Worm (Caenorhabditis elegans) whole organism, L3 larva: ENCODE data around the gene F21D5.7.

Experiments used
- ZK546.5 ChIP-seq: sonication (generic microtip); optimal IDR thresholded peaks from 2 replicates; lab custom pipeline; 2017; ENCODE audit warnings: missing biosample characterization, missing genetic modification characterization
- aly-2 ChIP-seq: fragments of 150-350 bp; optimal IDR thresholded peaks from 2 replicates; lab custom pipeline; 2014; ENCODE audit warnings: missing biosample characterization, missing genetic modification characterization
- ama-1 ChIP-seq: fragments of 150-350 bp; optimal IDR thresholded peaks from 2 replicates; lab custom pipeline; 2018
- ceh-16 ChIP-seq: sonication (generic microtip); optimal IDR thresholded peaks from 2 replicates; lab custom pipeline; 2017; ENCODE audit warnings: missing biosample characterization, missing genetic modification characterization
- ceh-28 ChIP-seq: fragments of 150-350 bp; optimal IDR thresholded peaks from 2 replicates; lab custom pipeline; 2014; ENCODE audit warnings: missing biosample characterization, missing genetic modification reagents, missing genetic modification characterization
- ceh-82 ChIP-seq: fragments of 150-350 bp; optimal IDR thresholded peaks from 2 replicates; lab custom pipeline; 2014; ENCODE audit warnings: missing biosample characterization, missing genetic modification characterization
- ceh-9 ChIP-seq: sonication (generic microtip); optimal IDR thresholded peaks from 2 replicates; lab custom pipeline; 2018; ENCODE audit warnings: missing biosample characterization, missing genetic modification characterization
- daf-12 ChIP-seq: fragments of 150-350 bp; optimal IDR thresholded peaks from 2 replicates; lab custom pipeline; 2014; ENCODE audit warnings: missing biosample characterization, missing genetic modification reagents, missing genetic modification characterization
- egl-27 ChIP-seq: sonication (generic microtip); optimal IDR thresholded peaks from 4 replicates; lab custom pipeline; 2017; ENCODE audit warnings: missing biosample characterization, missing genetic modification reagents, missing genetic modification characterization
- egl-5 ChIP-seq: fragments of 150-350 bp; optimal IDR thresholded peaks from 2 replicates; lab custom pipeline; 2017; ENCODE audit warnings: missing biosample characterization, missing genetic modification reagents, missing genetic modification characterization, inconsistent platforms
- elt-1 ChIP-seq: fragments of 150-350 bp; optimal IDR thresholded peaks from 2 replicates; lab custom pipeline; 2014; ENCODE audit warnings: missing biosample characterization, missing genetic modification characterization
- elt-2 ChIP-seq: sonication (generic microtip); optimal IDR thresholded peaks from 2 replicates; lab custom pipeline; 2016; ENCODE audit warnings: missing genetic modification reagents, mild to moderate bottlenecking, missing genetic modification characterization, missing compliant biosample characterization
- fkh-10 ChIP-seq: sonication (generic microtip); optimal IDR thresholded peaks from 2 replicates; lab custom pipeline; 2017; ENCODE audit warnings: missing biosample characterization, missing genetic modification reagents, missing genetic modification characterization
- fkh-2 ChIP-seq: fragments of 150-350 bp; optimal IDR thresholded peaks from 2 replicates; lab custom pipeline; 2014; ENCODE audit warnings: missing biosample characterization, missing genetic modification reagents, missing genetic modification characterization
- fos-1 ChIP-seq: fragments of 150-350 bp; optimal IDR thresholded peaks from 2 replicates; lab custom pipeline; 2014; ENCODE audit warnings: missing biosample characterization, missing genetic modification characterization
- hmg-11 ChIP-seq: sonication (generic microtip); optimal IDR thresholded peaks from 2 replicates; lab custom pipeline; 2016; ENCODE audit warnings: missing genetic modification characterization, missing compliant biosample characterization
- jun-1 ChIP-seq: fragments of 150-350 bp; optimal IDR thresholded peaks from 2 replicates; lab custom pipeline; 2014; ENCODE audit warnings: missing biosample characterization, missing genetic modification reagents, missing genetic modification characterization
- lin-15B ChIP-seq: fragments of 150-350 bp; optimal IDR thresholded peaks from 2 replicates; lab custom pipeline; 2014; ENCODE audit warnings: missing biosample characterization, missing genetic modification characterization
- lin-39 ChIP-seq: fragments of 150-350 bp; optimal IDR thresholded peaks from 2 replicates; lab custom pipeline; 2018; ENCODE audit warnings: missing biosample characterization, missing genetic modification reagents, missing genetic modification characterization
- lsy-12 ChIP-seq: sonication (generic microtip); optimal IDR thresholded peaks from 2 replicates; lab custom pipeline; 2016; ENCODE audit warnings: mild to moderate bottlenecking, missing genetic modification characterization, missing compliant biosample characterization
- mdl-1 ChIP-seq: fragments of 150-350 bp; optimal IDR thresholded peaks from 2 replicates; lab custom pipeline; 2014; ENCODE audit warnings: missing biosample characterization, missing genetic modification characterization
- nfya-1 ChIP-seq: sonication (generic microtip); optimal IDR thresholded peaks from 2 replicates; lab custom pipeline; 2017; ENCODE audit warnings: missing genetic modification characterization, mild to moderate bottlenecking, missing compliant biosample characterization, antibody characterized with exemption, moderate library complexity; ENCODE audit not compliant: insufficient read depth
- nhr-11 ChIP-seq: fragments of 150-350 bp; optimal IDR thresholded peaks from 2 replicates; lab custom pipeline; 2014; ENCODE audit warnings: missing biosample characterization, missing genetic modification characterization
- nhr-23 ChIP-seq: fragments of 150-350 bp; optimal IDR thresholded peaks from 2 replicates; lab custom pipeline; 2014; ENCODE audit warnings: missing biosample characterization, missing genetic modification reagents, missing genetic modification characterization
- nhr-237 ChIP-seq: fragments of 150-350 bp; optimal IDR thresholded peaks from 2 replicates; lab custom pipeline; 2014; ENCODE audit warnings: missing biosample characterization, missing genetic modification characterization
- nhr-25 ChIP-seq: sonication (generic microtip); optimal IDR thresholded peaks from 2 replicates; lab custom pipeline; 2017; ENCODE audit warnings: missing biosample characterization, missing genetic modification characterization
- nhr-67 ChIP-seq: fragments of 150-350 bp; optimal IDR thresholded peaks from 2 replicates; lab custom pipeline; 2014; ENCODE audit warnings: missing biosample characterization, missing genetic modification characterization
- nhr-76 ChIP-seq: fragments of 150-350 bp; sonication (generic microtip); optimal IDR thresholded peaks from 5 replicates; lab custom pipeline; 2014; ENCODE audit warnings: missing biosample characterization, missing genetic modification characterization
- nhr-77 ChIP-seq: fragments of 150-350 bp; optimal IDR thresholded peaks from 2 replicates; lab custom pipeline; 2014; ENCODE audit warnings: missing biosample characterization, missing genetic modification characterization
- pha-4 ChIP-seq: fragments of 150-350 bp; optimal IDR thresholded peaks from 2 replicates; lab custom pipeline; 2014; ENCODE audit warnings: missing biosample characterization, missing genetic modification reagents, missing genetic modification characterization
- pqm-1 ChIP-seq: fragments of 150-350 bp; optimal IDR thresholded peaks from 2 replicates; lab custom pipeline; 2017; ENCODE audit warnings: missing biosample characterization, missing genetic modification characterization, inconsistent platforms
- sea-2 ChIP-seq: fragments of 150-350 bp; sonication (generic microtip); optimal IDR thresholded peaks from 4 replicates; lab custom pipeline; 2014; ENCODE audit warnings: missing biosample characterization, missing genetic modification reagents, missing genetic modification characterization
- skn-1 ChIP-seq: fragments of 150-350 bp; optimal IDR thresholded peaks from 2 replicates; lab custom pipeline; 2014; ENCODE audit warnings: missing biosample characterization, missing genetic modification characterization
- snpc-4 ChIP-seq: fragments of 150-350 bp; optimal IDR thresholded peaks from 2 replicates; lab custom pipeline; 2014; ENCODE audit warnings: missing biosample characterization, missing genetic modification characterization
- unc-39 ChIP-seq: sonication (generic microtip); optimal IDR thresholded peaks from 4 replicates; lab custom pipeline; 2017; ENCODE audit warnings: missing biosample characterization, missing genetic modification characterization
- unc-62 ChIP-seq: fragments of 150-350 bp; sonication (generic microtip); optimal IDR thresholded peaks from 4 replicates; lab custom pipeline; 2014; ENCODE audit warnings: missing biosample characterization, missing genetic modification reagents, missing genetic modification characterization
- ztf-11 ChIP-seq: fragments of 150-350 bp; optimal IDR thresholded peaks from 2 replicates; lab custom pipeline; 2014; ENCODE audit warnings: missing biosample characterization, missing genetic modification characterization

F21D5.7 gene

DNA sequence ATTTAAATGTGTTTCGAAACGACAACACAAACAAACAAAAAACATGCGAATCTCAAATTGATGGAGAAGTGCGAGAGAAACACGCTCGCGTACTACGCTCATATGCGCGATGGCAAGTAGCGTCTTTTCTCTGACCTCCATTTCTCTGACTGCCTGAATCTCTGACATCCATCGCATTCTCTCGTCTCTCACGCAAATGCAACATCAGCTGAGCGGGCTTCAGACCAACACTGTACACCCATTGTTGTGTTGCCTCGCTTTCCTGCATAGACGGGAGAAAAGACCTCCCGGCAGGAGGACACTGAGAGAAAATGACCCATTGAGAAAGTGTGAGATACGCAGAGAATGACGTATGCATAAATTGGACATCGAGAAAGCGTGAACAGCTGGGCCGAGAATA is 38.7 kb upstream of the F21D5.7 start (continued):
- TF ChIP-seq ztf-11 (tag; lab: Kevin White, UChicago) (no peak), nhr-25 (tag; lab: Kevin White, UChicago) (peak; percentile 95), ceh-9 (no peak), lin-15B (tag; lab: Kevin White, UChicago) (peak; percentile 14), nhr-77 (tag; lab: Kevin White, UChicago) (no peak), ama-1 (no peak), snpc-4 (tag; lab: Kevin White, UChicago) (peak; percentile 23), nfya-1 (tag; lab: Kevin White, UChicago) (peak; percentile 59), egl-5 (tag; lab: Kevin White, UChicago) (peak; percentile 55), pha-4 (tag; lab: Kevin White, UChicago) (peak; percentile 52), jun-1 (tag; lab: Kevin White, UChicago) (peak; percentile 59), hmg-11 (tag; lab: Kevin White, UChicago) (peak; percentile 83)

- no peak for TF ChIP-seq pha-4 (tag; lab: Kevin White, UChicago)
- no peak for TF ChIP-seq egl-27 (tag; lab: Kevin White, UChicago)
- TF ChIP-seq nhr-23 (tag; lab: Kevin White, UChicago), result no peak
- no peak for TF ChIP-seq lsy-12
- no peak for TF ChIP-seq unc-39
- TF ChIP-seq ceh-16 (tag; lab: Kevin White, UChicago), result no peak
- TF ChIP-seq fos-1 (tag; lab: Kevin White, UChicago), result no peak
These were observed 34.5 kb upstream of the F21D5.7 start, which contains the start of gene C33D9.6 for ce11 chrIV:8778045-8778444. Gene C33D9.6, minus strand, starts transcription at chrIV:8778145.

ce11 chrIV:8772800-8773256 is 29.3 kb upstream of the F21D5.7 start, which contains the start of gene F20C5.6:
Gene F20C5.6, minus strand, starts transcription at chrIV:8773206.
- TF ChIP-seq nhr-11 (tag; lab: Kevin White, UChicago) (no peak), jun-1 (tag; lab: Kevin White, UChicago) (no peak), lin-39 (tag; lab: Kevin White, UChicago) (no peak), ceh-16 (tag; lab: Kevin White, UChicago) (no peak), mdl-1 (tag; lab: Kevin White, UChicago) (no peak)

DNA sequence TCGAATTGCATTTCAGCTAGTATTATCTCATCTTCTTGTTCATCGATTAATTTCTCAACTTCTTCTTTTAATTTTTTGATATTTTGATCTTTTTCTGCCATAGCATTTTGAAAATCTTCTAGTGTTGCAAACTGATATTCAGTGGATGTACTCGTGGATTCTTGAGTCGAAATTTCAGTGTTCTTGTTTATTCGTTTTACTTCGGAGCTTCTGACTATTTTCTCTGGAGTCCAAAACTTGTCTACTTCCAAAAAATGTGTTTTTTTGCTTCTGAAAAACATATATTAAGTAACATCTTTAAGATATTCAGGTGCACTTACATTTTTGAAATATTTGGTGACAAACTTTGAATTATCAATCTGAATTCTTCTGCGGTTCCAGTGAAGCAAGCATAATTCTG is 26.0 kb upstream of the F21D5.7 start, which contains the start of gene F20C5.5:
TSS of gene F20C5.5 (minus strand) at position 101 of the 400 bp plus-strand sequence.
- no peak for TF ChIP-seq ceh-82 (tag; lab: Kevin White, UChicago)
- TF ChIP-seq nhr-25 (tag; lab: Kevin White, UChicago), result no peak
- no peak for TF ChIP-seq pqm-1 (tag; lab: Kevin White, UChicago)
- no peak for TF ChIP-seq lin-15B (tag; lab: Kevin White, UChicago)
- TF ChIP-seq ztf-11 (tag; lab: Kevin White, UChicago), result no peak
- TF ChIP-seq nhr-67 (tag; lab: Kevin White, UChicago), result no peak
- no peak for TF ChIP-seq nhr-23 (tag; lab: Kevin White, UChicago)
- TF ChIP-seq lin-39 (tag; lab: Kevin White, UChicago), result no peak
- no peak for TF ChIP-seq pha-4 (tag; lab: Kevin White, UChicago)
- TF ChIP-seq unc-39, result no peak
- TF ChIP-seq elt-1 (tag; lab: Kevin White, UChicago), result no peak
- no peak for TF ChIP-seq mdl-1 (tag; lab: Kevin White, UChicago)
- no peak for TF ChIP-seq snpc-4 (tag; lab: Kevin White, UChicago)
- TF ChIP-seq sea-2, result no peak
- TF ChIP-seq ama-1, result no peak
- TF ChIP-seq egl-27 (tag; lab: Kevin White, UChicago), result no peak

- TF ChIP-seq lin-15B (tag; lab: Kevin White, UChicago), result no peak
- TF ChIP-seq pha-4 (tag; lab: Kevin White, UChicago), result peak; percentile 84
- TF ChIP-seq, all 47 proteins: peak for 1
These were observed 21.1 kb upstream of the F21D5.7 start, which contains the start of gene cdc-50.B for ce11 chrIV:8764567-8764966. Gene cdc-50.B, plus strand, starts transcription at chrIV:8764867.

DNA sequence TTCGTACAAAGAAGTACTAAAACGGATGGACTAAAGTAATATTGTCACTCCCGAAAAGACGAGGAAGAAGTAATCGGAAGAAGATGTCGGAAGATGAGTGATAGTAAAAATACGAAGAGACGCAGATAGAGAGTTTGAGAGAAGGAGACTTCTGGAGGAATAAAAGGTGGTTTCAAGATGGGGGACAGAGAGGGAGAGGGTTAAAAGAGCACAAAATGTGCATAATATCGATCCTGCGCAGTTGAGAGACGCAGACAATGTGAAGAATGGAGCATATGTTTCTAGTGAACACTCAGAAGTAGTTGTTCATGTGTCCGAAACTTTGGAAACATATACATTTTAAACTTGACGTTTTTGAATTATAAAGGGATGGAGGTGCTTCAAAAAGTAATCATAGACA is 19.0 kb upstream of the F21D5.7 start:
- no peak for TF ChIP-seq nhr-77 (tag; lab: Kevin White, UChicago)
- no peak for TF ChIP-seq nhr-25 (tag; lab: Kevin White, UChicago)
- TF ChIP-seq jun-1 (tag; lab: Kevin White, UChicago), result no peak
- peak; percentile 69 for TF ChIP-seq ceh-28
- peak; percentile 82 for TF ChIP-seq nfya-1 (tag; lab: Kevin White, UChicago)
- peak; percentile 48 for TF ChIP-seq fkh-10 (GFP tag; lab: Kevin White, UChicago)
- TF ChIP-seq sea-2, result peak; percentile 46
- no peak for TF ChIP-seq nhr-237 (tag; lab: Kevin White, UChicago)
- peak; percentile 52 for TF ChIP-seq snpc-4 (tag; lab: Kevin White, UChicago)
- TF ChIP-seq lin-39 (tag; lab: Kevin White, UChicago), result peak; percentile 81
- TF ChIP-seq lin-15B (tag; lab: Kevin White, UChicago), result peak; percentile 37
- no peak for TF ChIP-seq egl-27 (tag; lab: Kevin White, UChicago)
- TF ChIP-seq mdl-1 (tag; lab: Kevin White, UChicago), result no peak
- no peak for TF ChIP-seq ama-1
- no peak for TF ChIP-seq nhr-76 (tag; lab: Kevin White, UChicago)
- no peak for TF ChIP-seq elt-2
- TF ChIP-seq skn-1 (tag; lab: Kevin White, UChicago), result no peak
- TF ChIP-seq elt-1 (tag; lab: Kevin White, UChicago), result no peak
- peak; percentile 28 for TF ChIP-seq hmg-11 (tag; lab: Kevin White, UChicago)
- no peak for TF ChIP-seq fkh-2
- TF ChIP-seq fos-1 (tag; lab: Kevin White, UChicago), result no peak
- TF ChIP-seq ztf-11 (tag; lab: Kevin White, UChicago), result no peak
- no peak for TF ChIP-seq nhr-67 (tag; lab: Kevin White, UChicago)
- TF ChIP-seq pqm-1 (tag; lab: Kevin White, UChicago), result no peak
- no peak for TF ChIP-seq ZK546.5 (tag; lab: Kevin White, UChicago)
- no peak for TF ChIP-seq aly-2 (tag; lab: Kevin White, UChicago)
- no peak for TF ChIP-seq unc-62 (GFP tag; lab: Kevin White, UChicago)
- TF ChIP-seq lsy-12, result no peak
- no peak for TF ChIP-seq daf-12 (tag; lab: Kevin White, UChicago)
